Fruit fly (Drosophila melanogaster) whole organism: ENCODE results near the gene Dsk.

ENCODE experiments used
- CG8478 ChIP-seq: fragments of >200 bp; optimal IDR thresholded peaks from 2 replicates; lab custom pipeline; 2018; ENCODE audit warnings: inconsistent platforms
- Dll ChIP-seq: fragments of >200 bp; optimal IDR thresholded peaks from 2 replicates; lab custom pipeline; 2017
- EcR ChIP-seq, 2 experiments: fragments of >200 bp; optimal IDR thresholded peaks; 2 replicates each; lab custom pipeline; 2017; ENCODE audit warnings: missing biosample characterization in 2 of 2, missing genetic modification characterization in 2 of 2, missing genetic modification reagents in 2 of 2
- pan ChIP-seq: fragments of >200 bp; optimal IDR thresholded peaks from 2 replicates; lab custom pipeline; 2017
- psq ChIP-seq: fragments of >200 bp; optimal IDR thresholded peaks from 2 replicates; lab custom pipeline; 2017
- usp ChIP-seq: fragments of >200 bp; optimal IDR thresholded peaks from 2 replicates; lab custom pipeline; 2017; ENCODE audit warnings: missing biosample characterization, missing genetic modification characterization, mixed read lengths

The Dsk gene

dm6 chr3R:4190160-4190559, at the start of gene Dsk:
Gene Dsk (minus strand): TSS chr3R:4190260.
- TF ChIP-seq psq (lab: Kevin White, UChicago), result no peak
- TF ChIP-seq CG8478 (lab: Kevin White, UChicago), result no peak
- TF ChIP-seq usp (GFP tag; lab: Kevin White, UChicago), result no peak
- no peak for TF ChIP-seq Dll (lab: Kevin White, UChicago)
- no peak for TF ChIP-seq EcR (GFP tag; optimal IDR thresholded peaks at IDR 0.05; lab: Kevin White, UChicago)
- TF ChIP-seq pan (lab: Kevin White, UChicago), result no peak

- TF ChIP-seq psq (lab: Kevin White, UChicago) (no peak), CG8478 (lab: Kevin White, UChicago) (no peak), usp (GFP tag; lab: Kevin White, UChicago) (no peak), Dll (lab: Kevin White, UChicago) (no peak), EcR (GFP tag; optimal IDR thresholded peaks at IDR 0.05; lab: Kevin White, UChicago) (no peak), pan (lab: Kevin White, UChicago) (no peak)
Observed at dm6 chr3R:4236534-4236933, 46.5 kb upstream of the Dsk start.

dm6 chr3R:4234991-4235553, 45.0 kb upstream of the Dsk start, which contains the start of gene Gel:
Gene Gel (plus strand): TSS chr3R:4235217.
- no peak for TF ChIP-seq psq (lab: Kevin White, UChicago)
- no peak for TF ChIP-seq EcR (GFP tag; optimal IDR thresholded peaks at IDR 0.05; lab: Kevin White, UChicago)
- no peak for TF ChIP-seq usp (GFP tag; lab: Kevin White, UChicago)
- no peak for TF ChIP-seq Dll (lab: Kevin White, UChicago)

- TF ChIP-seq psq (lab: Kevin White, UChicago) (no peak), Dll (lab: Kevin White, UChicago) (no peak), usp (GFP tag; lab: Kevin White, UChicago) (no peak), EcR (GFP tag; optimal IDR thresholded peaks at IDR 0.05; lab: Kevin White, UChicago) (no peak), pan (lab: Kevin White, UChicago) (no peak), CG8478 (lab: Kevin White, UChicago) (no peak)
Observed at dm6 chr3R:4233018-4233385, 42.9 kb upstream of the Dsk start, which contains the start of gene abs. Gene abs (plus strand): TSS chr3R:4233047.

- TF ChIP-seq pan (lab: Kevin White, UChicago), result no peak
- no peak for TF ChIP-seq psq (lab: Kevin White, UChicago)
Observed at dm6 chr3R:4232139-4233017, 42.3 kb upstream of the Dsk start, which contains the start of gene CG14641. Gene CG14641 (minus strand): TSS chr3R:4232342.

- TF ChIP-seq EcR (GFP tag; optimal IDR thresholded peaks at IDR 0.05; lab: Kevin White, UChicago) (no peak), CG8478 (lab: Kevin White, UChicago) (no peak), usp (GFP tag; lab: Kevin White, UChicago) (no peak), pan (lab: Kevin White, UChicago) (no peak), Dll (lab: Kevin White, UChicago) (no peak), psq (lab: Kevin White, UChicago) (no peak)
Observed at dm6 chr3R:4229137-4229764, 39.2 kb upstream of the Dsk start, which contains the start of gene DhpD. Gene DhpD (minus strand): TSS chr3R:4229238.

- TF ChIP-seq pan (lab: Kevin White, UChicago) (no peak), Dll (lab: Kevin White, UChicago) (no peak), usp (GFP tag; lab: Kevin White, UChicago) (no peak), CG8478 (lab: Kevin White, UChicago) (no peak), psq (lab: Kevin White, UChicago) (no peak)
Observed at dm6 chr3R:4228426-4228825, 38.4 kb upstream of the Dsk start.

dm6 chr3R:4220780-4221179, 30.7 kb upstream of the Dsk start:
- TF ChIP-seq psq (lab: Kevin White, UChicago), result no peak
- TF ChIP-seq Dll (lab: Kevin White, UChicago), result no peak
- TF ChIP-seq EcR (GFP tag; optimal IDR thresholded peaks at IDR 0.05; lab: Kevin White, UChicago), result no peak
- no peak for TF ChIP-seq usp (GFP tag; lab: Kevin White, UChicago)
- no peak for TF ChIP-seq pan (lab: Kevin White, UChicago)
- no peak for TF ChIP-seq CG8478 (lab: Kevin White, UChicago)

- TF ChIP-seq pan (lab: Kevin White, UChicago) (no peak), CG8478 (lab: Kevin White, UChicago) (no peak), Dll (lab: Kevin White, UChicago) (no peak), psq (lab: Kevin White, UChicago) (no peak), EcR (GFP tag; optimal IDR thresholded peaks at IDR 0.05; lab: Kevin White, UChicago) (no peak), usp (GFP tag; lab: Kevin White, UChicago) (no peak)
Observed at dm6 chr3R:4220030-4220429, 30.0 kb upstream of the Dsk start, which contains the start of gene CG31516. Gene CG31516 (minus strand): TSS chr3R:4220130.

- TF ChIP-seq EcR (GFP tag; optimal IDR thresholded peaks at IDR 0.05; lab: Kevin White, UChicago), result no peak
- no peak for TF ChIP-seq psq (lab: Kevin White, UChicago)
- TF ChIP-seq Dll (lab: Kevin White, UChicago), result peak; percentile 18
- no peak for TF ChIP-seq usp (GFP tag; lab: Kevin White, UChicago)
- TF ChIP-seq CG8478 (lab: Kevin White, UChicago), result no peak
Observed at dm6 chr3R:4215264-4215993, 25.4 kb upstream of the Dsk start, which contains the start of gene CG14636. Gene CG14636 (minus strand): TSS chr3R:4215314.
